Fruit fly (Drosophila melanogaster) whole organism: ENCODE data around the gene Nhe1.

ENCODE experiments used
- CG8478 ChIP-seq: fragments of >200 bp; optimal IDR thresholded peaks from 2 replicates; lab custom pipeline; 2018; ENCODE audit warnings: inconsistent platforms
- EcR ChIP-seq, 2 experiments: fragments of >200 bp; optimal IDR thresholded peaks; 2 replicates each; lab custom pipeline; 2017; ENCODE audit warnings: missing biosample characterization in 2 of 2, missing genetic modification characterization in 2 of 2, missing genetic modification reagents in 2 of 2
- pan ChIP-seq: fragments of >200 bp; optimal IDR thresholded peaks from 2 replicates; lab custom pipeline; 2017

DNA sequence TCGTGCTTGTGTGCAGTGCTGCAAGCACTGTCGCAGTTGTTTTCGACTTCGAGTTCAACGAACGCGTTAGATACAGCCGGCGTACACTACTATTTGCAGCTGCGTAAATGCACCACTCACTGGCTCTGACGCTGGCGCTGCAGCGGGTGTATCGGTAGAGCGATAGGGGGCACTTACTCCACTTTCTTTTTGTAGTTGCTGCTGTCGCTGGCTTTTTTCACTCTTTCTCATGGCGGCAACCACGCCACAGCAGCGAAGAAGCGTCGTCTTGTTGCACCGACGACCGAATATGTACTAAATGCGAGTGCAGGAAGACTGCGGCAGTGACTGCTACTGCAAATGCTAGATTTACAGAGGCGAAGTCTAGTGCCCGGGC, 14.9 kb upstream of the Nhe1 start, which contains the start of gene CG4822:
- TF ChIP-seq EcR (GFP tag; optimal IDR thresholded peaks at IDR 0.05; lab: Kevin White, UChicago) (peak in 1 of 2 experiments; percentile 91), pan (lab: Kevin White, UChicago) (no peak), CG8478 (lab: Kevin White, UChicago) (no peak)
